Fruit fly (Drosophila melanogaster) whole organism: ENCODE results near the gene CG15160.
A peak's percentile ranks its signal among the peaks of the same experiment; 100 is the strongest.

ENCODE experiments used
- CG8478 ChIP-seq: fragments of >200 bp; optimal IDR thresholded peaks from 2 replicates; lab custom pipeline; 2018; ENCODE audit warnings: inconsistent platforms
- Dll ChIP-seq: fragments of >200 bp; optimal IDR thresholded peaks from 2 replicates; lab custom pipeline; 2017
- EcR ChIP-seq, 2 experiments: fragments of >200 bp; optimal IDR thresholded peaks; 2 replicates each; lab custom pipeline; 2017; ENCODE audit warnings: missing biosample characterization in 2 of 2, missing genetic modification characterization in 2 of 2, missing genetic modification reagents in 2 of 2
- pan ChIP-seq: fragments of >200 bp; optimal IDR thresholded peaks from 2 replicates; lab custom pipeline; 2017
- psq ChIP-seq: fragments of >200 bp; optimal IDR thresholded peaks from 2 replicates; lab custom pipeline; 2017
- usp ChIP-seq: fragments of >200 bp; optimal IDR thresholded peaks from 2 replicates; lab custom pipeline; 2017; ENCODE audit warnings: missing biosample characterization, missing genetic modification characterization, mixed read lengths

Gene CG15160

DNA sequence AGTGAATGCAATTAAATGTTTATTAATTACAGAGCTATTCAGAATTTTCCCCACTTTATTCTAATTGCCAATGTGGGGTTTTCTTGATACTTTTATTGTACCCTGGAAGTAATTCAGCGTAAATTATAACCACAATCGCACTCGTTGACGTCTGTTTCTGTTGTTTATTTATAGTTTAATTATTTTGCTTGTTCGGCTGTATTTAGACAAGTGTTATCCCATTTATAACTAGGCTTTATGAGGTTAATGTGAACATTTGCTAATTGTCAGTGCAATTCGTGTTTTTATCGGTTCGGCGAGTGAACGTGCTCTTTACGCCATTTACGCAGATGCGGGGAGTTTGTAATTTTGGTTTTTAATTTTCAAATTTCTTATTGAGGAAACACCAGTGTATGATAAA lies 34.3 kb downstream of the CG15160 start:
- TF ChIP-seq CG8478 (no peak), psq (no peak), EcR (GFP tag; optimal IDR thresholded peaks at IDR 0.05; lab: Kevin White, UChicago) (no peak), usp (GFP tag; lab: Kevin White, UChicago) (no peak), pan (lab: Kevin White, UChicago) (no peak), Dll (lab: Kevin White, UChicago) (no peak)

DNA sequence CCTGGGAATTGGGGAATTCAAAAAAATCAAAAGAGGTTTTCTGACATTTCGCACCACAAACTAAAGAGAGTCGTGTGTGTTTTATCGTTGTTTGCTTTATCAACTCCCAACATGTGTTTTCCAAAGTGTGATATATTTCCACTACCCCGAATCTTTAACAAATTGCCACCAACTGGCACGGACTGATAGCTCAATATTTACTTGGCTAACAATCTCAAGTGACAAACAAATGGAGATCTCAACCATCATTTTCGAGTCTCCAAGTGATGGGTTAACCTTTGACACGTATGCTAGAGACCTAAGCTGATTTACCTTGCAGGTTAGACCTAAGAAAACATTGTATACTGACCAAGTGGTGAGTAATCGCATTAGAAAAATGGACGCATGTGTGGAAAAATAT lies 34.8 kb downstream of the CG15160 start:
- TF ChIP-seq psq: no peak
- no peak for TF ChIP-seq Dll (lab: Kevin White, UChicago)
- no peak for TF ChIP-seq usp (GFP tag; lab: Kevin White, UChicago)
- no peak for TF ChIP-seq pan (lab: Kevin White, UChicago)
- TF ChIP-seq EcR (GFP tag; optimal IDR thresholded peaks at IDR 0.05; lab: Kevin White, UChicago): no peak
- TF ChIP-seq CG8478: no peak

DNA sequence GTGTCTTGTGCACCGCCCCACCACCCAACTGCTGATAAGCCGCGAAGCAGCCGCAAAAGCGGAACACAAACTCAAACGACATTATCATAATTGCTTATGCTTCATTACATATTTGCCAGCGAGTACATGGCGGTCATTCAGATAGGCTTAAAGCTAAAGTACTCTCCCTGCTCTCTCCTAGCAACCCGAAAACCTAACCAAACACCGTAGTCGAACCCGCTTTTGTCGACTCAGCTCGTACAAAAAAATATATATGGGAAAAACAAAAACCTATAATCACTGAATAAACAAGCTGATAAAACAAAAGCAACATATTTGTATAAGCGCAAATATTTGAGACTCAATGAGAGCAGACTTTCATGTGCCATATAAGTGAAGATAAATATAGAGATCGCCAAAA lies 36.3 kb downstream of the CG15160 start:
- no peak for TF ChIP-seq pan (lab: Kevin White, UChicago)
- no peak for TF ChIP-seq EcR (GFP tag; optimal IDR thresholded peaks at IDR 0.05; lab: Kevin White, UChicago)
- TF ChIP-seq usp (GFP tag; lab: Kevin White, UChicago): no peak
- TF ChIP-seq psq: no peak
- no peak for TF ChIP-seq Dll (lab: Kevin White, UChicago)
- no peak for TF ChIP-seq CG8478

DNA sequence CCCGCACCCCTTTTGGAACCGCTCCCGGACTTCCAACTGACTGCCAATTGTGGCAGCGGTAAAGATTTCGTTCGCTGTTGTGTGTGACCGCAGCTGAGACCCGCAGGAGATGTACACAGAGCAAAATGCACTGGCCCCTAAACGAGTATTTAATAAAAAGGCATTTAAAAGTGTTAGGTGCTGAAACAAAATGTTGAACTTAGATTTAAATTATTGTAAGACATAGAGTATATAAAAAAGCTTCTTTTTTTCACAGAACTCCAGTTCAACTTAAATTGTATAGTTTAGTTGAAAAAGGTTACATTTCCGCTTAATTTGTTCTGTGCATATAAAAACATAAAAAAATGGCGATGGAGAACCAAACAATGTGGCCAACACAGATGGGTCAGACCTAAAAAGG lies 37.4 kb downstream of the CG15160 start:
- TF ChIP-seq pan (lab: Kevin White, UChicago): no peak
- no peak for TF ChIP-seq psq
- no peak for TF ChIP-seq usp (GFP tag; lab: Kevin White, UChicago)
- no peak for TF ChIP-seq EcR (GFP tag; optimal IDR thresholded peaks at IDR 0.05; lab: Kevin White, UChicago)
- no peak for TF ChIP-seq CG8478
- TF ChIP-seq Dll (lab: Kevin White, UChicago): no peak

DNA sequence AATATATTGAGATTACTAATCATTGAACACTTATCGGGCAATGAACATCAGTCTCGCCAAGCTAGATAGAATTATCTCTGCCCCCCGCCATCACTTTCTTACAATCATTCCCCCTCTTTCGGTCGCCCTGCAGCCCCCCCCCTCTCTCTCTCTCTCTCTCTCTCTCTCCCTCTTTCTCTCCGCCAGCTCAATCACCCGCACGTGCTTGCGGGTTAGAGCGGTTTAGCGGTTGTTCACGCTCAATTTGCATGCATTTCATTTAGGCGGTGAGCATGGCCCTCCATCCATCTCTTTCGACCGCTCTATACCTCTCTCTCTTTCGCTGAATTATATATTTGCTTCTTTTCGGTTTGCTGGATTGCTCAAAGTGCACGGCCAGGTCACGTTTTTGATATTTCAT lies 38.5 kb downstream of the CG15160 start:
- TF ChIP-seq pan (lab: Kevin White, UChicago) (no peak), EcR (GFP tag; optimal IDR thresholded peaks at IDR 0.05; lab: Kevin White, UChicago) (peak in 1 of 2 experiments; percentile 8)

DNA sequence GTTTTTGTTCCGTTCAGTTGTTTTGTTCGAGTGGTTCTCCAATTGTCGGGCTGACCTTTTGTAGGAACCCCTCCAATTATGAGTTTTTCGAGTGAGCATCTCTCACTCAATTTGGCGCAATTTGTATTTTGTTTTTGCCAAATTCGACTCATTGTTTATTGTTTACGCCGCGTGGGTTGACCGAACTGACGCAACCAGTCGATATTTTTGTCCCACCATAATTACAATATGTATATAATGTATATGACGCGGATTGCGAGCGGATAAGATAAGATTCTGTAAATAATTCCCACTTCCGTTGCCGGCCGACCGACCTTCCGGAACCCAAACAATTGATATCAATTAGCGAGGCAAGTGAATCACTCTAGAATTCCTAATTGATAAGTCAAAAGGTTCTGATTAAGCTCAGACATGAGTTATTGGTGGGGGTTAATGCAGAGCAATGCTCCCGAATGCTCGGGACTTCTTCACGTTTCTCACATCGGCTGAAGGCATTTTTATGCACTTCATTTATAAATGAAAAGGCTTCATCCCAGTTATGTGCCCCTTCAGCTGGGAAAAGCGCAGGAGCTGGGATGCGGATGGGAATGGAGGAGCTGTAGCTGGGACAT lies 40.0 kb downstream of the CG15160 start:
- TF ChIP-seq pan (lab: Kevin White, UChicago): no peak
- no peak for TF ChIP-seq usp (GFP tag; lab: Kevin White, UChicago)
- no peak for TF ChIP-seq CG8478
- no peak for TF ChIP-seq psq
- TF ChIP-seq EcR (GFP tag; optimal IDR thresholded peaks at IDR 0.05; lab: Kevin White, UChicago): no peak
- TF ChIP-seq Dll (lab: Kevin White, UChicago): no peak

DNA sequence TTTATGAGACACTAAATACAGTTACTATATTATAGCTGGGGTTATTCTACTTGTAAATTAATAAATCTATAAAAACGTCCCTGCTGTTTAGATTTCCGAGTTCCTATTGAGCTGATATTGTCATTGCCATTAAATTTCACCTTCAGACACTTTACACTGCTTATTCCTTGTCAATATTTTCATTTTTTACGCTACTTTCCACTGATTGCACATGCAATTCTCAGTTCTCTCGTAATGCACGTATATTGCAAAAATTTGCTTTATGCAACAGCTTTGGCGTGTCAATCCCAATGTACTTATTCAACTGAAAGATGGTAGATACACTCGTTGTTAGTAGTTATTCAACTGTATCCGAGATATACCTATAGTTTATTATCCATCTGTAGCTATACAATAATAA lies 41.7 kb downstream of the CG15160 start:
- TF ChIP-seq usp (GFP tag; lab: Kevin White, UChicago): no peak
- no peak for TF ChIP-seq CG8478
- no peak for TF ChIP-seq pan (lab: Kevin White, UChicago)
- TF ChIP-seq psq: no peak
- TF ChIP-seq Dll (lab: Kevin White, UChicago): no peak
- TF ChIP-seq EcR (GFP tag; optimal IDR thresholded peaks at IDR 0.05; lab: Kevin White, UChicago): no peak

DNA sequence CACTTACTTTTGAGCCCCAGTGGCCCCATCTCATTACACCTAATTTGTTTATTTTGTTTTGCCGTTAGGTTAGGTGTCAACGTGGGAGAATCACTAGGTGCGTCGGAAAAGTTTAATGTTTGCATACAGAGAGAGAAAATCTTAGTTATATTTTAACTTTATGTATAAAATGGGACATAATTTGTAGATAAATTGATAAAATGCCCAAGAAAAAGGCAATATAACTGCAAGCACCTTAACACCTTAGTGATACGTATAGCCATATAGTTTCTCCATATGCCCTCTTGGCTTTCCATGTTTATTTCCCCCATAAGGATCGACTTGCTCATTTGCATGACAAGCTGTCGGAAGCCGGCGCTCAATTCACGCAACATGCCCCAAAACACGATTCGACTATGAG lies 48.3 kb downstream of the CG15160 start:
- no peak for TF ChIP-seq EcR (GFP tag; optimal IDR thresholded peaks at IDR 0.05; lab: Kevin White, UChicago)
- no peak for TF ChIP-seq pan (lab: Kevin White, UChicago)
- TF ChIP-seq usp (GFP tag; lab: Kevin White, UChicago): no peak
- TF ChIP-seq psq: no peak
- no peak for TF ChIP-seq Dll (lab: Kevin White, UChicago)
- no peak for TF ChIP-seq CG8478

DNA sequence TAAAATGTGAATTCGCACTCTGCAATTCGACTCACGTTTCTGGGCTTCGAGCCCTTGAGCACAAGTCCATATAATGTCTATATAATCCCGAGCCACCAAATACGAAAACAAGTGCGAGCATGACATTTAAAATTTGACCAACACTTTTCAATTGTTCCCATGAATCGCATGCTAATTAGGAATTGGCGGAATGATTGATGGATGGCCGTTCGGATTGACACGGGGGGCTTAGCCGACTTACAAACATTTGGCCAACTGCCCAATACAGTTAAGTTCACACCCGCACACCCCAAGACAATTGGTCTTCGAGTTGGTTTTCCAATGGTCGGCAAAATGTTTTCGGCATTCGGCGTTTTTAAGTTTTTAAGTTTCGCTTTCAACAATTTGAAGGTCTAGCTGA lies 50.4 kb downstream of the CG15160 start:
- TF ChIP-seq psq (no peak), pan (lab: Kevin White, UChicago) (no peak), CG8478 (no peak), usp (GFP tag; lab: Kevin White, UChicago) (no peak), EcR (GFP tag; optimal IDR thresholded peaks at IDR 0.05; lab: Kevin White, UChicago) (no peak), Dll (lab: Kevin White, UChicago) (no peak)
